Worm (Caenorhabditis elegans) whole organism, L4/young adult: ENCODE data around the gene K11G9.5.

Experiments
- W03F9.2 ChIP-seq: fragments of 150-350 bp; optimal IDR thresholded peaks from 2 replicates; lab custom pipeline; 2014; ENCODE audit warnings: missing biosample characterization, missing genetic modification characterization
- dao-5 ChIP-seq: sonication (generic microtip); optimal IDR thresholded peaks from 2 replicates; lab custom pipeline; 2016; ENCODE audit warnings: missing genotype, missing genetic modification characterization, moderate library complexity, missing compliant biosample characterization
- him-1 ChIP-seq: sonication (generic microtip); optimal IDR thresholded peaks from 2 replicates; lab custom pipeline; 2016; ENCODE audit warnings: missing genotype, missing genetic modification reagents, missing genetic modification characterization, missing compliant biosample characterization

DNA sequence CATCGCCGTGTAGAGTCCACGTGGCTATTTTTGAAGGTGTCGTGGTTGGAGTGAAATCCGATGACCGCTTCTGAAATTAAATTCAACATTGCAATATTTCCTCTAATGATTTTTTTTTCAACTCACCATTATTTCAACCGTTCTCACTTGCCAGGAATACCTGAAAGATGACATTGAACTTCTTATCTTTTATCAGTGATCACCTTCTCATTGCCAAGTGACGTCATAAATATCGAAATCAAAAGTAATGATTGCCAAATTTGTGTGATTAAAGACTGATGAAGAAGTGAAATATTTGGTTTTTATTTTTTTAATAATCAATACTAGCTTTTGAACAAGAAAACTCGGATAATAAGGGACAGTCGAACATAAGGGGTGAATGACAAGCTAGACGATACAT, 18.5 kb upstream of the K11G9.5 start, which contains the start of gene W02F12.4:
- no peak for TF ChIP-seq him-1 (tag; lab: Kevin White, UChicago)
- TF ChIP-seq W03F9.2 (tag; lab: Kevin White, UChicago), result no peak
- no peak for TF ChIP-seq dao-5 (tag; lab: Kevin White, UChicago)
